Worm (Caenorhabditis elegans): ENCODE measurements around the gene pmt-1.

The pmt-1 gene

DNA sequence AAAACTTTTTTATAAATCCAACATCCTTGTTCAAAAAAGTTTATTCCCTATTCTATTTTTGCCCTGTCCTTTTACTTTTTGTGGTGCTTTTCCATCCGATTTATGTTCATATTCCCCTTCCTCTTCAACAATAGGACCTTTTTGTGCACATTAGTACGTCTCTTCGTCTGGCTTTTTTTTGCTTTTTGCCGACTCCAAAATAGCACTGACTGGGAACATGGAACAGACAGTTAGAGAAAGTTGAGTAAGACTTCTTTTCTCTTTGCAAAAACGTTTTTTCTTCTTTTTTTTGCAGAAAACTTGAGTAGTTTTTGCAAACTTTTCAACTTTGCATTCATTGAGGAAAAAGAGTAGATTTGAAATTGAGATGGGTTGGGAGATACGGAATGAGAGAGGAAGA, 19.5 kb upstream of the pmt-1 start:
- TF ChIP-seq ceh-82 (tag; optimal IDR thresholded peaks at IDR 0.05), result peak in 1 of 3 experiments; percentile 8
- TF ChIP-seq lin-14 (GFP tag; optimal IDR thresholded peaks at IDR 0.05), result peak; percentile 71
- no peak for TF ChIP-seq nhr-76 (tag; optimal IDR thresholded peaks at IDR 0.05)

DNA sequence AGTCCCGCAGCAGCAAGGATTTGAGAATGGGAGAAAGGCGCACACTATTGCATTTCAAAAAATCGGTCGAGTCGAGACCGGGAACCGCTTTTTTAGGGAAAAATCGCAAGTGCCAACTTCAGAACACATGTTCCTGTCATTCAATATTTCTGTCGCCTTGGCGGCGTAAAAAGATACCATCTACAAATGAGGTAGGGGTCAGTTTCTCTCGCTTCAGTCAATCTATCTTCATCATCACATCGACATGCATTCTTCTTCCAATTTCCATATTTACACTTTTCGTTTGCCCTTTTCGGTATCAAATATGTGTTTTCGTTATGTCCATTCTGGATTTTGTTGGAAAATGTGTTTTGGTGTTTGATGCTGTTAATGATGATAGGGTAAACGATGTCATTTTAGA, 15.4 kb upstream of the pmt-1 start:
- TF ChIP-seq fos-1 (tag; optimal IDR thresholded peaks at IDR 0.05) (no peak), pag-3 (tag; optimal IDR thresholded peaks at IDR 0.05; ENCODE audit: borderline replicate concordance, insufficient read depth) (no peak), dsc-1 (tag; optimal IDR thresholded peaks at IDR 0.05) (no peak), lin-14 (GFP tag; optimal IDR thresholded peaks at IDR 0.05) (peak; percentile 2), ceh-63 (GFP tag; optimal IDR thresholded peaks at IDR 0.05) (no peak), efl-3 (GFP tag; optimal IDR thresholded peaks at IDR 0.05) (no peak), dpl-1 (GFP tag; optimal IDR thresholded peaks at IDR 0.05) (no peak), fkh-8 (tag; optimal IDR thresholded peaks at IDR 0.05) (no peak), ceh-90 (tag; optimal IDR thresholded peaks at IDR 0.05) (no peak), blmp-1 (tag; optimal IDR thresholded peaks at IDR 0.05) (peak; percentile 23), hlh-4 (tag; optimal IDR thresholded peaks at IDR 0.05) (no peak), ets-5 (GFP tag; IDR thresholded peaks at IDR 0.05) (no peak), lir-3 (tag; optimal IDR thresholded peaks at IDR 0.05; ENCODE audit: poor library complexity) (no peak), hpl-2 (GFP tag; optimal IDR thresholded peaks at IDR 0.05) (no peak)

DNA sequence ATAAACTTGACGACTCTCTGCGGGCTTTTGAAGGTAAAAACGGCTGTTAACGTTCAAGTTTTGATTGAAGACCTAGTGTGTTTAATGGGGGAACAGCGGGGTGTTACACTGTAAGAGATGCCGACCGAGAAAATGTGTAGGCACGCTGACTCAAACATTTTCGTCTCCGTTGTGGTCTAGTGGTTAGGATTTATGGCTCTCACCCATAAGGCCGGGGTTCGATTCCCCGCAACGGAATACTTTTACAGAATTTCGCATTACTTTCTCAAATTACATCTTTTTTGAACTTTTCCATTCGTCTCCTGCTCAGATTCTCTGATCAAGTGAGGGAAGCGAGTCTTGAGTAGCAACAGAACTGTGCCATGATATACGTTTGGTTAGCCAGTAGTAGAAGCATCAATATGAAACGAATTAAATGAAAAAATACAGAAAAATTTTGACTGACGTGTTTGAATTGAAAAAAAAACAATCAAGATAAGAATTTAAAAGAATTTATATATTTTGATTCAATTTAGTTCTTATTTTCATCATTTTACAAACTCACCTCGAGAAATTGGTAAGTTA, 11.0 kb upstream of the pmt-1 start, which contains the start of gene ZK622.1:
TSS of gene ZK622.1 (plus strand) at position 514 of the 564 bp plus-strand sequence.
- TF ChIP-seq unc-98 (GFP tag; IDR thresholded peaks at IDR 0.05) (no peak), ets-5 (GFP tag; IDR thresholded peaks at IDR 0.05) (no peak), nhr-85 (tag) (peak; percentile 49), C16A3.4 (tag; optimal IDR thresholded peaks at IDR 0.05) (peak; percentile 15), nhr-47 (tag; optimal IDR thresholded peaks at IDR 0.05) (peak; percentile 28), pqm-1 (tag; optimal IDR thresholded peaks at IDR 0.05) (no peak), F16B12.6 (tag; optimal IDR thresholded peaks at IDR 0.05) (no peak), snu-23 (GFP tag; optimal IDR thresholded peaks at IDR 0.05) (peak; percentile 53), rnt-1 (tag; optimal IDR thresholded peaks at IDR 0.05) (peak; percentile 33), nhr-19 (GFP tag; conservative IDR thresholded peaks at IDR 0.05) (peak; percentile 54), zip-4 (GFP tag; optimal IDR thresholded peaks at IDR 0.05) (no peak), nhr-20 (tag; optimal IDR thresholded peaks at IDR 0.05) (peak; percentile 13), hlh-4 (tag; optimal IDR thresholded peaks at IDR 0.05) (no peak), nhr-77 (tag; optimal IDR thresholded peaks at IDR 0.05) (no peak), nhr-84 (tag; optimal IDR thresholded peaks at IDR 0.05) (no peak), aly-2 (tag; optimal IDR thresholded peaks at IDR 0.05) (no peak), unc-130 (tag; optimal IDR thresholded peaks at IDR 0.05) (peak; percentile 26), lsy-2 (tag; optimal IDR thresholded peaks at IDR 0.05) (peak in 1 of 2 experiments; percentile 31), tbx-2 (tag; optimal IDR thresholded peaks at IDR 0.05) (no peak), sox-4 (tag; optimal IDR thresholded peaks at IDR 0.05) (no peak), unc-86 (tag; optimal IDR thresholded peaks at IDR 0.05) (no peak), lir-3 (tag; optimal IDR thresholded peaks at IDR 0.05; ENCODE audit: poor library complexity) (no peak), efl-1 (optimal IDR thresholded peaks at IDR 0.05) (peak; percentile 1 to 35), efl-1 (GFP tag; optimal IDR thresholded peaks at IDR 0.05 in 1 of 2) (peak in 1 of 2 experiments; percentile 61), nhr-237 (tag; optimal IDR thresholded peaks at IDR 0.05) (no peak), elt-2 (tag; optimal IDR thresholded peaks at IDR 0.05) (peak; percentile 31), hpl-2 (GFP tag; optimal IDR thresholded peaks at IDR 0.05) (no peak), lin-35 (GFP tag; optimal IDR thresholded peaks at IDR 0.05) (peak in 1 of 2 experiments; percentile 57), pax-3 (tag; optimal IDR thresholded peaks at IDR 0.05) (no peak), lin-14 (GFP tag; optimal IDR thresholded peaks at IDR 0.05) (peak; percentile 33), nhr-71 (tag; optimal IDR thresholded peaks at IDR 0.05) (peak; percentile 44), mep-1 (tag; optimal IDR thresholded peaks at IDR 0.05) (peak; percentile 6), swsn-7 (tag; optimal IDR thresholded peaks at IDR 0.05) (peak; percentile 17), dsc-1 (tag; optimal IDR thresholded peaks at IDR 0.05) (peak; percentile 5), vab-15 (tag; optimal IDR thresholded peaks at IDR 0.05) (no peak), ceh-82 (tag; optimal IDR thresholded peaks at IDR 0.05) (peak in 2 of 3 experiments; percentile 0 to 5)

All from whole organism, L1 larva.